Worm (Caenorhabditis elegans) whole organism, L1 larva: ENCODE measurements around the gene T25E4.2.

ENCODE experiments used
- C04F5.9 ChIP-seq: sonication (generic microtip); optimal IDR thresholded peaks from 2 replicates; lab custom pipeline; 2016; ENCODE audit warnings: missing genetic modification characterization, missing compliant biosample characterization
- C16A3.4 ChIP-seq: fragments of 150-350 bp; optimal IDR thresholded peaks from 2 replicates; lab custom pipeline; 2014; ENCODE audit warnings: missing biosample characterization, missing genetic modification characterization
- C34B4.2 ChIP-seq: sonication (generic microtip); optimal IDR thresholded peaks from 2 replicates; lab custom pipeline; 2017; ENCODE audit warnings: mild to moderate bottlenecking, missing genetic modification characterization, missing compliant biosample characterization
- aha-1 ChIP-seq: fragments of 150-350 bp; optimal IDR thresholded peaks from 2 replicates; lab custom pipeline; 2014; ENCODE audit warnings: missing biosample characterization, missing genetic modification characterization
- aly-2 ChIP-seq: fragments of 150-350 bp; optimal IDR thresholded peaks from 2 replicates; lab custom pipeline; 2014; ENCODE audit warnings: missing biosample characterization, missing genetic modification characterization
- ama-1 ChIP-seq: fragments of 150-350 bp; optimal IDR thresholded peaks from 2 replicates; lab custom pipeline; 2014
- blmp-1 ChIP-seq: fragments of 150-350 bp; optimal IDR thresholded peaks from 2 replicates; lab custom pipeline; 2014; ENCODE audit warnings: missing biosample characterization, missing genetic modification characterization
- ceh-8 ChIP-seq: fragments of 200-800 bp; sonication (Bioruptor generic); optimal IDR thresholded peaks from 2 replicates; lab custom pipeline; 2018; ENCODE audit warnings: mild to moderate bottlenecking, missing genetic modification characterization, moderate library complexity, missing compliant biosample characterization
- ceh-88 ChIP-seq: fragments of 200-800 bp; sonication (Bioruptor generic); IDR thresholded peaks from 2 replicates; pipeline ENCODE4 v1.3.6; 2022; ENCODE audit warnings: missing genetic modification characterization, missing compliant biosample characterization
- dpl-1 ChIP-seq, 3 experiments: fragments of 150-350 bp in 2 of 3; sonication (generic microtip) in 1 of 3; optimal IDR thresholded peaks; 2 replicates each; lab custom pipeline; 2014 to 2017; ENCODE audit warnings: missing biosample characterization in 3 of 3, missing genetic modification characterization in 3 of 3, missing genetic modification reagents in 3 of 3
- efl-3 ChIP-seq: fragments of 200-800 bp; sonication (Bioruptor generic); optimal IDR thresholded peaks from 2 replicates; lab custom pipeline; 2018; ENCODE audit warnings: mild to moderate bottlenecking, missing genetic modification characterization, missing compliant biosample characterization
- egl-13 ChIP-seq: sonication (generic microtip); optimal IDR thresholded peaks from 2 replicates; lab custom pipeline; 2016; ENCODE audit warnings: missing genotype, missing genetic modification reagents, missing genetic modification characterization, missing compliant biosample characterization
- egl-27 ChIP-seq, 2 experiments: fragments of 150-350 bp in 1 of 2; sonication (generic microtip); optimal IDR thresholded peaks; 3 replicates each; lab custom pipeline; 2017 to 2018; ENCODE audit warnings: missing biosample characterization in 2 of 2, missing genetic modification characterization in 2 of 2, missing genetic modification reagents in 2 of 2
- elt-2 ChIP-seq: sonication (generic microtip); optimal IDR thresholded peaks from 2 replicates; lab custom pipeline; 2016; ENCODE audit warnings: missing genetic modification characterization, mild to moderate bottlenecking, inconsistent platforms, missing compliant biosample characterization, missing genetic modification reagents
- fkh-10 ChIP-seq: sonication (generic microtip); optimal IDR thresholded peaks from 2 replicates; lab custom pipeline; 2017; ENCODE audit warnings: missing biosample characterization, missing genetic modification reagents, missing genetic modification characterization
- fos-1 ChIP-seq: fragments of 150-350 bp; optimal IDR thresholded peaks from 2 replicates; lab custom pipeline; 2014; ENCODE audit warnings: missing biosample characterization, missing genetic modification characterization
- grh-1 ChIP-seq: fragments of 200-800 bp; sonication (Bioruptor generic); IDR thresholded peaks from 2 replicates; pipeline ENCODE4 v1.3.6; 2022; ENCODE audit warnings: missing genetic modification reagents, missing genetic modification characterization, missing compliant biosample characterization
- hlh-17 ChIP-seq: fragments of 200-800 bp; sonication (Bioruptor generic); optimal IDR thresholded peaks from 2 replicates; lab custom pipeline; 2018; ENCODE audit warnings: missing genetic modification characterization, mild to moderate bottlenecking, missing compliant biosample characterization, moderate library complexity, borderline replicate concordance
- irx-1 ChIP-seq: sonication (generic microtip); optimal IDR thresholded peaks from 2 replicates; lab custom pipeline; 2016; ENCODE audit warnings: missing genetic modification characterization, missing compliant biosample characterization
- lin-13 ChIP-seq: fragments of 150-350 bp; optimal IDR thresholded peaks from 2 replicates; lab custom pipeline; 2014; ENCODE audit warnings: missing biosample characterization, missing genetic modification reagents, missing genetic modification characterization
- lin-14 ChIP-seq: fragments of 200-800 bp; sonication (Bioruptor generic); optimal IDR thresholded peaks from 2 replicates; lab custom pipeline; 2018; ENCODE audit warnings: mild to moderate bottlenecking, missing genetic modification characterization, moderate library complexity, missing compliant biosample characterization
- lsy-2 ChIP-seq, 2 experiments: fragments of 150-350 bp; optimal IDR thresholded peaks; 2 replicates each; lab custom pipeline; 2014; ENCODE audit warnings: missing biosample characterization in 2 of 2, missing genetic modification characterization in 2 of 2
- mep-1 ChIP-seq: fragments of 150-350 bp; optimal IDR thresholded peaks from 2 replicates; lab custom pipeline; 2014; ENCODE audit warnings: missing biosample characterization, missing genetic modification characterization
- nhr-12 ChIP-seq: sonication (generic microtip); optimal IDR thresholded peaks from 2 replicates; lab custom pipeline; 2017; ENCODE audit warnings: missing biosample characterization, missing genetic modification characterization
- nhr-19 ChIP-seq: fragments of 200-800 bp; sonication (Bioruptor generic); conservative IDR thresholded peaks from 2 replicates; pipeline ENCODE4 v1.3.6; 2022; ENCODE audit warnings: missing genetic modification characterization, missing compliant biosample characterization
- nhr-20 ChIP-seq: sonication (generic microtip); optimal IDR thresholded peaks from 2 replicates; lab custom pipeline; 2016; ENCODE audit warnings: mild to moderate bottlenecking, missing genetic modification characterization, missing compliant biosample characterization
- nhr-28 ChIP-seq: fragments of 150-350 bp; optimal IDR thresholded peaks from 2 replicates; lab custom pipeline; 2014; ENCODE audit warnings: missing biosample characterization, missing genetic modification characterization
- nhr-47 ChIP-seq: sonication (generic microtip); optimal IDR thresholded peaks from 2 replicates; lab custom pipeline; 2016; ENCODE audit warnings: mild to moderate bottlenecking, missing genetic modification characterization, moderate library complexity, missing compliant biosample characterization
- nhr-71 ChIP-seq: sonication (generic microtip); optimal IDR thresholded peaks from 2 replicates; lab custom pipeline; 2016; ENCODE audit warnings: mild to moderate bottlenecking, missing genetic modification characterization, moderate library complexity, missing compliant biosample characterization
- nhr-77 ChIP-seq: fragments of 150-350 bp; optimal IDR thresholded peaks from 2 replicates; lab custom pipeline; 2014; ENCODE audit warnings: missing biosample characterization, missing genetic modification characterization
- nhr-85 ChIP-seq: sonication (generic microtip); peaks from one replicate; lab custom pipeline; 2016; ENCODE audit warnings: missing genetic modification characterization, inconsistent platforms, missing compliant biosample characterization
- pag-3 ChIP-seq: sonication (generic microtip); optimal IDR thresholded peaks from 2 replicates; lab custom pipeline; 2017; ENCODE audit warnings: missing genetic modification characterization, mild to moderate bottlenecking, missing compliant biosample characterization, antibody characterized with exemption, borderline replicate concordance; ENCODE audit not compliant: insufficient read depth
- pax-3 ChIP-seq: fragments of 200-800 bp; sonication (Bioruptor generic); optimal IDR thresholded peaks from 2 replicates; lab custom pipeline; 2018; ENCODE audit warnings: mild to moderate bottlenecking, missing genetic modification characterization, moderate library complexity, missing compliant biosample characterization
- rnt-1 ChIP-seq: sonication (generic microtip); optimal IDR thresholded peaks from 2 replicates; lab custom pipeline; 2016; ENCODE audit warnings: mild to moderate bottlenecking, missing genetic modification characterization, moderate library complexity, missing compliant biosample characterization
- skn-1 ChIP-seq: fragments of 150-350 bp; optimal IDR thresholded peaks from 2 replicates; lab custom pipeline; 2014; ENCODE audit warnings: missing biosample characterization, missing genetic modification characterization
- snu-23 ChIP-seq: sonication (generic microtip); optimal IDR thresholded peaks from 2 replicates; lab custom pipeline; 2016; ENCODE audit warnings: missing genetic modification characterization, missing compliant biosample characterization
- swsn-7 ChIP-seq: sonication (generic microtip); optimal IDR thresholded peaks from 2 replicates; lab custom pipeline; 2016; ENCODE audit warnings: missing genetic modification characterization, missing compliant biosample characterization
- tbx-2 ChIP-seq: sonication (generic microtip); optimal IDR thresholded peaks from 2 replicates; lab custom pipeline; 2016; ENCODE audit warnings: missing genetic modification characterization, missing compliant biosample characterization
- unc-130 ChIP-seq: fragments of 150-350 bp; optimal IDR thresholded peaks from 2 replicates; lab custom pipeline; 2017; ENCODE audit warnings: missing biosample characterization, missing genetic modification characterization, inconsistent platforms
- unc-62 ChIP-seq: fragments of 150-350 bp; optimal IDR thresholded peaks from 2 replicates; lab custom pipeline; 2014; ENCODE audit warnings: missing biosample characterization, missing genetic modification reagents, missing genetic modification characterization
- vab-15 ChIP-seq: sonication (generic microtip); optimal IDR thresholded peaks from 2 replicates; lab custom pipeline; 2017; ENCODE audit warnings: missing genotype, mild to moderate bottlenecking, missing genetic modification characterization, missing compliant biosample characterization
- xbp-1 ChIP-seq: sonication (generic microtip); optimal IDR thresholded peaks from 2 replicates; lab custom pipeline; 2016; ENCODE audit warnings: missing genetic modification characterization, missing compliant biosample characterization
- zag-1 ChIP-seq: fragments of 150-350 bp; optimal IDR thresholded peaks from 2 replicates; lab custom pipeline; 2014; ENCODE audit warnings: missing biosample characterization, missing genetic modification characterization
- zip-4 ChIP-seq: fragments of 200-800 bp; sonication (Bioruptor generic); optimal IDR thresholded peaks from 2 replicates; lab custom pipeline; 2018; ENCODE audit warnings: mild to moderate bottlenecking, missing genetic modification characterization, moderate library complexity, missing compliant biosample characterization

The T25E4.2 gene

DNA sequence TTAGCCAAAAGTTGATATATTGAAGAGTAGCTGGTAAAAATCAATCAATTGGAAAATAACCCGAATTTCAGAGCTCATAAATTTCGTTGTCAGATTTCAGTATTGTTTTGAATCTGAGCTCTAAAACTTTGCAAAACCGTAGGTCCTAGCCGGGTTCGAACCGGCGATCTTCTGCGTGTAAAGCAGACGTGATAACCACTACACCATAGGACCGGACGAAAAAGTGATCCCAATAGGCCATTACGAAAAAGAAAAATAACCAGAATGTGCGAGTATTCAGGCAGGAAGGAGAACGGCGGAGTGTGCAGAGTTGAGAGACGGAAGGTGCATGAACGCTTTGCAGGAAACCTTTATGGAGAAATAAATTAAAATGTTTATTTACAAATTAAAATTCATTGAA is 5.1 kb downstream of the T25E4.2 start (continued):
- TF ChIP-seq nhr-28 (tag; lab: Kevin White, UChicago) (no peak), zag-1 (no peak), zip-4 (GFP tag; lab: Kevin White, UChicago) (no peak), ceh-88 (GFP tag; lab: Robert Waterston, UW) (no peak), egl-27 (tag; optimal IDR thresholded peaks at IDR 0.05; lab: Kevin White, UChicago) (no peak), lin-13 (peak; percentile 2), hlh-17 (GFP tag; lab: Kevin White, UChicago) (no peak), egl-13 (tag; lab: Kevin White, UChicago) (peak; percentile 0), nhr-19 (GFP tag; lab: Robert Waterston, UW) (0 out of 2 replicates have a peak, but pooled peaks have one; percentile 15), nhr-12 (tag; lab: Kevin White, UChicago) (no peak), nhr-85 (tag; lab: Kevin White, UChicago) (no peak), pax-3 (no peak), aha-1 (tag; lab: Kevin White, UChicago) (no peak), ceh-8 (no peak), mep-1 (tag; lab: Kevin White, UChicago) (no peak), pag-3 (tag; lab: Kevin White, UChicago) (no peak), efl-3 (GFP tag; lab: Kevin White, UChicago) (no peak), lsy-2 (tag; optimal IDR thresholded peaks at IDR 0.05; lab: Kevin White, UChicago) (peak in 1 of 2 experiments; percentile 60), unc-62 (GFP tag; lab: Kevin White, UChicago) (no peak), fos-1 (tag; lab: Kevin White, UChicago) (no peak), blmp-1 (tag; lab: Kevin White, UChicago) (peak; percentile 20), tbx-2 (no peak), unc-130 (tag; lab: Kevin White, UChicago) (no peak), xbp-1 (tag; lab: Kevin White, UChicago) (peak; percentile 5), nhr-20 (tag; lab: Kevin White, UChicago) (peak; percentile 34), rnt-1 (peak; percentile 59), C16A3.4 (tag; lab: Kevin White, UChicago) (peak; percentile 54), C34B4.2 (tag; lab: Kevin White, UChicago) (no peak), swsn-7 (tag; lab: Kevin White, UChicago) (peak; percentile 34)

DNA sequence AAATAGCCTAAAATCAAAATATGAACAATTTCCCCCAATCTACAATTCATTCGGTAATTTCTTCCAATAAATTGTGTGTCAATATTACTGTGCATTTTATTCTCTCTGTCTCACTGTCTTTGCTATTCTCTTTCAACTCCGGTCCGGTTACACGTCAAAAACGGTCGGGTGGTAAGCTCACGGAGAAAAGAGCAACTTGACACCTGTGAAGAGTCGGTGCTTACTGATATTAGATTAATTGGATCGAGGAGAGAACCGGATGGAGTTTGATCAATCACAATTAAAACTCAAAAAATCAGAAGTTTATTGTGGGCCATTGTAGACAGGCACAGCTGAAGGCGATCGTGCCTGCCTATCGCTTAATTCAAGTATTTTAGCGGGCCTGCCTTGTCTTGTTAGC is 7.3 kb downstream of the T25E4.2 start:
- TF ChIP-seq unc-130 (tag; lab: Kevin White, UChicago), result no peak
- no peak for TF ChIP-seq lin-14 (GFP tag; lab: Kevin White, UChicago)
- no peak for TF ChIP-seq C34B4.2 (tag; lab: Kevin White, UChicago)
- TF ChIP-seq C04F5.9 (tag; lab: Kevin White, UChicago), result no peak
- TF ChIP-seq skn-1, result no peak
- no peak for TF ChIP-seq ama-1
- TF ChIP-seq dpl-1 (GFP tag; optimal IDR thresholded peaks at IDR 0.05; lab: Kevin White, UChicago), result no peak
- no peak for TF ChIP-seq nhr-28 (tag; lab: Kevin White, UChicago)
- no peak for TF ChIP-seq nhr-77 (tag; lab: Kevin White, UChicago)
- peak; percentile 11 for TF ChIP-seq elt-2 (tag; lab: Kevin White, UChicago)
- peak; percentile 16 for TF ChIP-seq nhr-71
- no peak for TF ChIP-seq tbx-2
- no peak for TF ChIP-seq C16A3.4 (tag; lab: Kevin White, UChicago)
- TF ChIP-seq nhr-20 (tag; lab: Kevin White, UChicago), result peak; percentile 3
- TF ChIP-seq swsn-7 (tag; lab: Kevin White, UChicago), result no peak
- TF ChIP-seq fkh-10 (GFP tag; lab: Kevin White, UChicago), result no peak
- no peak for TF ChIP-seq irx-1 (tag; lab: Kevin White, UChicago)
- TF ChIP-seq nhr-47 (tag; lab: Kevin White, UChicago), result no peak
- TF ChIP-seq aly-2, result no peak
- TF ChIP-seq vab-15 (tag; lab: Kevin White, UChicago), result no peak
- TF ChIP-seq grh-1 (GFP tag; lab: Robert Waterston, UW), result no peak
- no peak for TF ChIP-seq ceh-88 (GFP tag; lab: Robert Waterston, UW)
- no peak for TF ChIP-seq snu-23 (GFP tag; lab: Kevin White, UChicago)
- TF ChIP-seq ceh-8, result no peak
